Worm (Caenorhabditis elegans): ENCODE measurements around the gene gldi-3.

- TF ChIP-seq ztf-11 (tag; optimal IDR thresholded peaks at IDR 0.05) = no peak
- TF ChIP-seq mdl-1 (tag; optimal IDR thresholded peaks at IDR 0.05) = peak in 1 of 2 experiments; percentile 16
- TF ChIP-seq nhr-11 (tag; optimal IDR thresholded peaks at IDR 0.05) = no peak
- TF ChIP-seq nhr-28 (tag; optimal IDR thresholded peaks at IDR 0.05) = peak; percentile 57
- peak; percentile 1 for TF ChIP-seq ama-1 (optimal IDR thresholded peaks at IDR 0.05)
- TF ChIP-seq snpc-4 (tag; optimal IDR thresholded peaks at IDR 0.05) = no peak
- TF ChIP-seq F49E8.2 (tag; optimal IDR thresholded peaks at IDR 0.05; ENCODE audit: borderline replicate concordance) = no peak
- no peak for TF ChIP-seq dve-1 (tag; optimal IDR thresholded peaks at IDR 0.05; ENCODE audit: insufficient read depth)
- peak; percentile 59 for TF ChIP-seq mep-1 (tag; optimal IDR thresholded peaks at IDR 0.05)
- no peak for TF ChIP-seq lin-13 (GFP tag; optimal IDR thresholded peaks at IDR 0.05)
- TF ChIP-seq hlh-11 (tag; optimal IDR thresholded peaks at IDR 0.05) = peak; percentile 37
- TF ChIP-seq ztf-7 (tag; optimal IDR thresholded peaks at IDR 0.05) = no peak
- TF ChIP-seq daf-12 (tag; optimal IDR thresholded peaks at IDR 0.05) = no peak
These were observed 1.7 kb upstream of the gldi-3 start for ce11 chrII:9281595-9281994.

Measured in whole organism, L4 larva.